Worm (Caenorhabditis elegans): Measurements from ENCODE around the gene srg-68.

- TF ChIP-seq ces-1 (GFP tag; optimal IDR thresholded peaks at IDR 0.05) (no peak), snpc-4 (tag; optimal IDR thresholded peaks at IDR 0.05) (no peak), M03D4.4 (tag; optimal IDR thresholded peaks at IDR 0.05) (no peak), nhr-76 (tag; optimal IDR thresholded peaks at IDR 0.05) (no peak), unc-120 (tag; optimal IDR thresholded peaks at IDR 0.05; ENCODE audit: poor library complexity, severe bottlenecking) (no peak), ceh-83 (GFP tag; optimal IDR thresholded peaks at IDR 0.05) (no peak), blmp-1 (tag; optimal IDR thresholded peaks at IDR 0.05) (no peak), sptf-1 (tag; optimal IDR thresholded peaks at IDR 0.05) (no peak), mls-2 (tag; optimal IDR thresholded peaks at IDR 0.05) (no peak), nhr-237 (tag; optimal IDR thresholded peaks at IDR 0.05) (no peak), unc-62 (GFP tag; optimal IDR thresholded peaks at IDR 0.05) (no peak), hlh-1 (tag; optimal IDR thresholded peaks at IDR 0.05) (no peak), lsy-2 (tag; optimal IDR thresholded peaks at IDR 0.05) (no peak)
Measured at ce11 chrV:5490205-5490604, 25.0 kb upstream of the srg-68 start, which contains the start of gene T05C3.6.
